Fruit fly (Drosophila melanogaster): ENCODE measurements around the gene Patr-1.

DNA sequence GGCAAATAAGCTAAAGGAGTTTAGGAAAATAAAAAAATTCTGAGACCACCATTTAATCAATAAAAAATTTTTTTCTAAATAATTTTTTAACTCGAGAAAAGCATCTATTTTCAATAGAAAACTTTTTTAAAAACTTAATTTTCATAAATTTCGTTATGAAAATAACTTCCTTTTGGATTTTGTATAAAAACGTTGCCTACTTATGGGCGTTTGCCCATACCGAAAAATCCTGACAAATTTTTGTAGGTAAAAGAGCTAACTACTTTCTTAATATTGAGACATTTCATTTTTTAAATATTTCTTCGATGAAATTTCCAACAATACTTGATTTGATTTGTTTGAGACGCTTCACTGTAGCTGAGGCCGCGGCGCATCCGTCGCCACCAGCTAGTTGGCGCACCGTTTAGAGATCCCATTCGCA, 16.9 kb downstream of the Patr-1 start:
- no peak for TF ChIP-seq CG1620 (GFP tag; optimal IDR thresholded peaks at IDR 0.05)
- TF ChIP-seq CG12768 (GFP tag; optimal IDR thresholded peaks at IDR 0.05) = no peak
- no peak for TF ChIP-seq cic (GFP tag; optimal IDR thresholded peaks at IDR 0.05)
- no peak for TF ChIP-seq pad (GFP tag; optimal IDR thresholded peaks at IDR 0.05)

Measured in whole organism, adult.